Fruit fly (Drosophila melanogaster) whole organism, embryonic: ENCODE measurements around the gene CG13077.

ENCODE experiments used
- Bdp1 ChIP-seq: fragments of 200-800 bp; sonication (Bioruptor generic); optimal IDR thresholded peaks from 3 replicates; lab custom pipeline; 2016; ENCODE audit warnings: missing biosample characterization, missing genetic modification characterization
- Blimp-1 ChIP-seq: fragments of 200-800 bp; sonication (Bioruptor generic); optimal IDR thresholded peaks from 3 replicates; lab custom pipeline; 2018; ENCODE audit warnings: missing biosample characterization, missing genetic modification characterization, mild to moderate bottlenecking, moderate library complexity, missing genetic modification reagents
- CG1024 ChIP-seq: fragments of 200-800 bp; sonication (Bioruptor generic); IDR thresholded peaks from 2 replicates; pipeline ENCODE4 v1.3.6; 2022; ENCODE audit warnings: missing biosample characterization, missing genetic modification characterization
- CG10267 ChIP-seq: fragments of 200-800 bp; sonication (Bioruptor generic); optimal IDR thresholded peaks from 2 replicates; lab custom pipeline; 2018; ENCODE audit warnings: missing biosample characterization, mild to moderate bottlenecking, missing genetic modification characterization, moderate library complexity
- CG10462 ChIP-seq: fragments of 200-800 bp; sonication (Bioruptor generic); optimal IDR thresholded peaks from 2 replicates; lab custom pipeline; 2016; ENCODE audit warnings: missing biosample characterization, missing genetic modification characterization
- CG13296 ChIP-seq: fragments of 200-800 bp; sonication (Bioruptor generic); optimal IDR thresholded peaks from 3 replicates; lab custom pipeline; 2018; ENCODE audit warnings: missing biosample characterization, mild to moderate bottlenecking, missing genetic modification characterization
- CG14667 ChIP-seq: fragments of 200-800 bp; sonication (Bioruptor generic); IDR thresholded peaks from 2 replicates; pipeline ENCODE4 v1.3.6; 2022; ENCODE audit warnings: missing biosample characterization, missing genetic modification characterization
- CG1602 ChIP-seq: fragments of 200-800 bp; sonication (Bioruptor generic); optimal IDR thresholded peaks from 3 replicates; lab custom pipeline; 2016; ENCODE audit warnings: missing biosample characterization, missing genetic modification characterization
- CG16863 ChIP-seq: fragments of 200-800 bp; sonication (Bioruptor generic); optimal IDR thresholded peaks from 3 replicates; lab custom pipeline; 2016; ENCODE audit warnings: missing biosample characterization, missing genetic modification characterization
- CG17328 ChIP-seq: fragments of 200-800 bp; sonication (Bioruptor generic); IDR thresholded peaks from 2 replicates; pipeline ENCODE4 v1.3.6; 2022; ENCODE audit warnings: missing biosample characterization, missing genetic modification characterization
- CG2199 ChIP-seq: fragments of 200-800 bp; sonication (Bioruptor generic); IDR thresholded peaks from 3 replicates; pipeline ENCODE4 v1.3.6; 2022; ENCODE audit warnings: missing biosample characterization, missing genetic modification characterization
- CG30431 ChIP-seq: fragments of 200-800 bp; sonication (Bioruptor generic); optimal IDR thresholded peaks from 2 replicates; lab custom pipeline; 2017; ENCODE audit warnings: missing biosample characterization, missing genetic modification characterization
- CG31224 ChIP-seq: fragments of 200-800 bp; sonication (Bioruptor generic); IDR thresholded peaks from 2 replicates; pipeline ENCODE4 v1.3.6; 2022; ENCODE audit warnings: missing biosample characterization, missing genetic modification characterization
- CG32532 ChIP-seq: fragments of 200-800 bp; sonication (Bioruptor generic); IDR thresholded peaks from 2 replicates; pipeline ENCODE4 v1.3.6; 2022; ENCODE audit warnings: missing biosample characterization, missing genetic modification characterization
- CG32767 ChIP-seq: fragments of 200-800 bp; sonication (Bioruptor generic); IDR thresholded peaks from 2 replicates; pipeline ENCODE4 v1.3.6; 2022; ENCODE audit warnings: missing biosample characterization, missing genetic modification characterization
- CG34422 ChIP-seq: fragments of 200-800 bp; sonication (Bioruptor generic); IDR thresholded peaks from 3 replicates; pipeline ENCODE4 v1.3.6; 2022; ENCODE audit warnings: missing biosample characterization, missing genetic modification characterization
- CG4360 ChIP-seq: fragments of 200-800 bp; sonication (Bioruptor generic); IDR thresholded peaks from 2 replicates; pipeline ENCODE4 v1.3.6; 2022; ENCODE audit warnings: missing biosample characterization, missing genetic modification characterization
- CG4707 ChIP-seq: fragments of 200-800 bp; sonication (Bioruptor generic); optimal IDR thresholded peaks from 2 replicates; lab custom pipeline; 2018; ENCODE audit warnings: missing biosample characterization, mild to moderate bottlenecking, missing genetic modification characterization, moderate library complexity
- CG5245 ChIP-seq: fragments of 200-800 bp; sonication (Bioruptor generic); optimal IDR thresholded peaks from 3 replicates; lab custom pipeline; 2016; ENCODE audit warnings: missing biosample characterization, missing genetic modification characterization
- CG6272 ChIP-seq: fragments of 200-800 bp; sonication (Bioruptor generic); IDR thresholded peaks from 2 replicates; pipeline ENCODE4 v1.3.6; 2022; ENCODE audit warnings: missing biosample characterization, missing genetic modification characterization
- CG7357 ChIP-seq: fragments of 200-800 bp; sonication (Bioruptor generic); IDR thresholded peaks from 3 replicates; pipeline ENCODE4 v1.3.6; 2022; ENCODE audit warnings: missing biosample characterization, missing genetic modification characterization
- CG8924 ChIP-seq: fragments of 200-800 bp; optimal IDR thresholded peaks from 3 replicates; lab custom pipeline; 2019; ENCODE audit warnings: missing biosample characterization, mild to moderate bottlenecking, missing genetic modification characterization, moderate library complexity
- CTCF ChIP-seq: fragments of 200-800 bp; sonication (Bioruptor generic); optimal IDR thresholded peaks from 2 replicates; lab custom pipeline; 2017; ENCODE audit warnings: missing biosample characterization, mild to moderate bottlenecking, missing genetic modification characterization, moderate library complexity
- Chrac-16 ChIP-seq: fragments of 200-800 bp; sonication (Bioruptor generic); optimal IDR thresholded peaks from 3 replicates; lab custom pipeline; 2016; ENCODE audit warnings: missing biosample characterization, missing genetic modification characterization
- Dip2 ChIP-seq: fragments of 200-800 bp; sonication (Bioruptor generic); IDR thresholded peaks from 2 replicates; pipeline ENCODE4 v1.3.6; 2022; ENCODE audit warnings: missing biosample characterization, missing genetic modification characterization
- Drgx ChIP-seq: fragments of 200-800 bp; sonication (Bioruptor generic); IDR thresholded peaks from 2 replicates; pipeline ENCODE4 v1.3.6; 2022; ENCODE audit warnings: missing biosample characterization, missing genetic modification characterization
- Meics ChIP-seq: fragments of 200-800 bp; sonication (Bioruptor generic); optimal IDR thresholded peaks from 2 replicates; lab custom pipeline; 2017; ENCODE audit warnings: missing biosample characterization, mild to moderate bottlenecking, missing genetic modification characterization
- Opbp ChIP-seq: fragments of 200-800 bp; sonication (Bioruptor generic); IDR thresholded peaks from 3 replicates; pipeline ENCODE4 v1.3.6; 2022; ENCODE audit warnings: missing biosample characterization, missing genetic modification characterization; ENCODE audit not compliant: partially characterized antibody
- Scr ChIP-seq: fragments of 200-800 bp; sonication (Bioruptor generic); IDR thresholded peaks from 2 replicates; pipeline ENCODE4 v1.3.6; 2022; ENCODE audit warnings: missing biosample characterization, missing genetic modification characterization; ENCODE audit not compliant: partially characterized antibody
- Ssrp ChIP-seq: fragments of 200-800 bp; sonication (Bioruptor generic); optimal IDR thresholded peaks from 2 replicates; lab custom pipeline; 2018; ENCODE audit warnings: missing biosample characterization, mild to moderate bottlenecking, missing genetic modification characterization, moderate library complexity
- Tbp ChIP-seq: fragments of >200 bp; optimal IDR thresholded peaks from 2 replicates; lab custom pipeline; 2018; ENCODE audit warnings: missing biosample characterization, missing genetic modification characterization
- al ChIP-seq: fragments of 200-800 bp; sonication (Bioruptor generic); IDR thresholded peaks from 2 replicates; pipeline ENCODE4 v1.3.6; 2022; ENCODE audit warnings: missing biosample characterization, missing genetic modification characterization
- bab2 ChIP-seq: fragments of 200-800 bp; sonication (Bioruptor generic); optimal IDR thresholded peaks from 2 replicates; lab custom pipeline; 2016; ENCODE audit warnings: missing biosample characterization, missing genetic modification characterization
- cas ChIP-seq: fragments of 200-800 bp; sonication (Bioruptor generic); IDR thresholded peaks from 2 replicates; pipeline ENCODE4 v1.3.6; 2022; ENCODE audit warnings: missing biosample characterization, missing genetic modification characterization
- chm ChIP-seq: fragments of 200-800 bp; sonication (Bioruptor generic); IDR thresholded peaks from 2 replicates; pipeline ENCODE4 v1.3.6; 2022; ENCODE audit warnings: missing biosample characterization, missing genetic modification characterization
- corto ChIP-seq: fragments of 200-800 bp; sonication (Bioruptor generic); optimal IDR thresholded peaks from 2 replicates; lab custom pipeline; 2016; ENCODE audit warnings: missing biosample characterization, mild to moderate bottlenecking, missing genetic modification characterization, moderate library complexity
- da ChIP-seq: fragments of 200-800 bp; sonication (Bioruptor generic); optimal IDR thresholded peaks from 2 replicates; lab custom pipeline; 2016; ENCODE audit warnings: missing biosample characterization, missing genetic modification characterization
- dan ChIP-seq: fragments of 200-800 bp; sonication (Bioruptor generic); IDR thresholded peaks from 2 replicates; pipeline ENCODE4 v1.3.6; 2022; ENCODE audit warnings: missing biosample characterization, missing genetic modification characterization
- dati ChIP-seq: fragments of 200-800 bp; sonication (Bioruptor generic); IDR thresholded peaks from 2 replicates; pipeline ENCODE4 v1.3.6; 2022; ENCODE audit warnings: missing biosample characterization, missing genetic modification characterization
- dmrt99B ChIP-seq: fragments of 200-800 bp; sonication (Bioruptor generic); optimal IDR thresholded peaks from 2 replicates; lab custom pipeline; 2018; ENCODE audit warnings: missing biosample characterization, mild to moderate bottlenecking, missing genetic modification characterization, moderate library complexity
- fd64A ChIP-seq: fragments of 200-800 bp; sonication (Bioruptor generic); optimal IDR thresholded peaks from 3 replicates; lab custom pipeline; 2018; ENCODE audit warnings: missing biosample characterization, mild to moderate bottlenecking, missing genetic modification characterization
- inv ChIP-seq: fragments of 200-800 bp; sonication (Bioruptor generic); IDR thresholded peaks from 2 replicates; pipeline ENCODE4 v1.3.6; 2022; ENCODE audit warnings: missing biosample characterization, missing genetic modification characterization; ENCODE audit not compliant: partially characterized antibody
- p53 ChIP-seq: fragments of 200-800 bp; sonication (Bioruptor generic); optimal IDR thresholded peaks from 2 replicates; lab custom pipeline; 2016; ENCODE audit warnings: missing biosample characterization, missing genetic modification characterization
- pfk ChIP-seq: fragments of 200-800 bp; sonication (Bioruptor generic); optimal IDR thresholded peaks from 2 replicates; lab custom pipeline; 2018; ENCODE audit warnings: missing biosample characterization, mild to moderate bottlenecking, missing genetic modification characterization, moderate library complexity
- pita ChIP-seq: fragments of 200-800 bp; sonication (Bioruptor generic); optimal IDR thresholded peaks from 2 replicates; lab custom pipeline; 2017; ENCODE audit warnings: missing biosample characterization, mild to moderate bottlenecking, missing genetic modification characterization
- psq ChIP-seq: fragments of 200-800 bp; sonication (Bioruptor generic); optimal IDR thresholded peaks from 2 replicates; lab custom pipeline; 2017; ENCODE audit warnings: missing biosample characterization, missing genetic modification characterization
- ranshi ChIP-seq: fragments of 200-800 bp; sonication (Bioruptor generic); IDR thresholded peaks from 2 replicates; pipeline ENCODE4 v1.3.6; 2022; ENCODE audit warnings: missing biosample characterization, missing genetic modification characterization
- row ChIP-seq: fragments of 200-800 bp; sonication (Bioruptor generic); IDR thresholded peaks from 3 replicates; pipeline ENCODE4 v1.3.6; 2022; ENCODE audit warnings: missing biosample characterization, missing genetic modification characterization
- seq ChIP-seq: fragments of 200-800 bp; sonication (Bioruptor generic); IDR thresholded peaks from 2 replicates; pipeline ENCODE4 v1.3.6; 2022; ENCODE audit warnings: missing biosample characterization, missing genetic modification characterization
- ssp ChIP-seq: fragments of 200-800 bp; sonication (Bioruptor generic); IDR thresholded peaks from 2 replicates; pipeline ENCODE4 v1.3.6; 2022; ENCODE audit warnings: missing biosample characterization, missing genetic modification characterization
- wor ChIP-seq: fragments of 200-800 bp; sonication (Bioruptor generic); IDR thresholded peaks from 2 replicates; pipeline ENCODE4 v1.3.6; 2022; ENCODE audit warnings: missing biosample characterization, missing genetic modification characterization
- z ChIP-seq: fragments of 200-800 bp; sonication (Bioruptor generic); IDR thresholded peaks from 3 replicates; pipeline ENCODE4 v1.3.6; 2022; ENCODE audit warnings: missing biosample characterization, missing genetic modification characterization
- zfh2 ChIP-seq: fragments of 200-800 bp; sonication (Bioruptor generic); optimal IDR thresholded peaks from 2 replicates; lab custom pipeline; 2016; ENCODE audit warnings: missing biosample characterization, missing genetic modification characterization

Gene CG13077

dm6 chr2L:19528308-19528707, 37.4 kb upstream of the CG13077 start (continued):
- 0 out of 2 replicates have a peak, but pooled peaks have one; percentile 31 for TF ChIP-seq CG4360
- TF ChIP-seq CG14667 (GFP tag; lab: Robert Waterston, UW) = peak; percentile 93
- peak; percentile 98 for TF ChIP-seq Meics (GFP tag; lab: Kevin White, UChicago)
- TF ChIP-seq inv (GFP tag; lab: Robert Waterston, UW) = no peak
- TF ChIP-seq CG2199 (GFP tag; lab: Robert Waterston, UW) = peak; percentile 80; the same call in 2 of the 3 replicates
- peak; percentile 94 for TF ChIP-seq CG31224 (GFP tag; lab: Robert Waterston, UW)
- peak; percentile 91 for TF ChIP-seq CG17328 (GFP tag; lab: Robert Waterston, UW)
- TF ChIP-seq CG30431 = peak; percentile 70
- peak; percentile 97 for TF ChIP-seq zfh2 (GFP tag; lab: Kevin White, UChicago)
- TF ChIP-seq da = peak; percentile 78
- TF ChIP-seq wor (GFP tag; lab: Robert Waterston, UW) = peak; percentile 80
- TF ChIP-seq Tbp (GFP tag; lab: Kevin White, UChicago) = no peak
- peak; percentile 84 for TF ChIP-seq corto
- peak; percentile 98 for TF ChIP-seq CG13296 (GFP tag; lab: Kevin White, UChicago)
- TF ChIP-seq ranshi (GFP tag; lab: Robert Waterston, UW) = peak; percentile 96
- peak; percentile 53 for TF ChIP-seq fd64A (GFP tag; lab: Kevin White, UChicago)
- TF ChIP-seq dmrt99B (tag; lab: Kevin White, UChicago) = peak; percentile 93
- TF ChIP-seq dati (GFP tag; lab: Robert Waterston, UW) = peak; percentile 84
- TF ChIP-seq chm (GFP tag; lab: Robert Waterston, UW) = peak; percentile 94
- TF ChIP-seq CG10462 (GFP tag; lab: Kevin White, UChicago) = peak; percentile 79
- TF ChIP-seq Chrac-16 (GFP tag; lab: Kevin White, UChicago) = peak; percentile 91
- TF ChIP-seq CG10267 (tag; lab: Kevin White, UChicago) = peak; percentile 86
- TF ChIP-seq al (GFP tag; lab: Robert Waterston, UW) = peak; percentile 97
- peak; percentile 87 for TF ChIP-seq CG5245 (GFP tag; lab: Kevin White, UChicago)
- peak; percentile 96 for TF ChIP-seq CG34422 (GFP tag; lab: Robert Waterston, UW)
- TF ChIP-seq cas (GFP tag; lab: Robert Waterston, UW) = peak; percentile 97
- TF ChIP-seq z = peak; percentile 32; the same call in 1 of the 3 replicates
- peak; percentile 99 for TF ChIP-seq Drgx
- TF ChIP-seq CG32767 (GFP tag; lab: Robert Waterston, UW) = peak; percentile 93
- peak; percentile 73 for TF ChIP-seq CG1024 (GFP tag; lab: Robert Waterston, UW)
- TF ChIP-seq seq (GFP tag; lab: Robert Waterston, UW) = peak; percentile 97
- no peak for TF ChIP-seq Opbp
- peak; percentile 92 for TF ChIP-seq CG6272 (GFP tag; lab: Robert Waterston, UW)
- TF ChIP-seq Ssrp = peak; percentile 73
- TF ChIP-seq CTCF (GFP tag; lab: Kevin White, UChicago) = peak; percentile 45
- TF ChIP-seq CG8924 (tag; lab: Kevin White, UChicago) = peak; percentile 97
- TF ChIP-seq CG7357 = peak; percentile 88
- TF ChIP-seq Scr (GFP tag; lab: Robert Waterston, UW) = no peak
- TF ChIP-seq CG16863 = peak; percentile 89
- TF ChIP-seq bab2 (GFP tag; lab: Kevin White, UChicago) = peak; percentile 97
- peak; percentile 58 for TF ChIP-seq CG4707
- TF ChIP-seq ssp (GFP tag; lab: Robert Waterston, UW) = peak; percentile 83
- TF ChIP-seq CG32532 (GFP tag; lab: Robert Waterston, UW) = peak; percentile 99
- TF ChIP-seq dan (GFP tag; lab: Robert Waterston, UW) = no peak
- TF ChIP-seq p53 (GFP tag; lab: Kevin White, UChicago) = peak; percentile 29
- TF ChIP-seq CG1602 (GFP tag; lab: Kevin White, UChicago) = peak; percentile 85
- TF ChIP-seq Dip2 = peak; percentile 21; the same call in 1 of the 2 replicates
- TF ChIP-seq psq = peak; percentile 55
- TF ChIP-seq Bdp1 (GFP tag; lab: Kevin White, UChicago) = peak; percentile 81
- peak; percentile 82 for TF ChIP-seq Blimp-1 (GFP tag; lab: Kevin White, UChicago)
- TF ChIP-seq pfk (GFP tag; lab: Kevin White, UChicago) = peak; percentile 14
- peak; percentile 98 for TF ChIP-seq row (GFP tag; lab: Robert Waterston, UW)
- no peak for TF ChIP-seq pita
